Worm (Caenorhabditis elegans) whole organism, L4 larva: ENCODE results near the gene T20G5.12.
A peak's percentile ranks its signal among the peaks of the same experiment; 100 is the strongest.

Source experiments
- D1046.2 ChIP-seq: fragments of 200-800 bp; sonication (Bioruptor generic); IDR thresholded peaks from 2 replicates; pipeline ENCODE4 v1.3.6; 2022; ENCODE audit warnings: missing genetic modification characterization, missing compliant biosample characterization
- F10B5.3 ChIP-seq: sonication (generic microtip); optimal IDR thresholded peaks from 2 replicates; lab custom pipeline; 2016; ENCODE audit warnings: mild to moderate bottlenecking, missing genetic modification characterization, missing compliant biosample characterization
- F44E2.7 ChIP-seq: fragments of 200-800 bp; sonication (Bioruptor generic); IDR thresholded peaks from 2 replicates; pipeline ENCODE4 v2.1.2; 2022; ENCODE audit warnings: missing genetic modification characterization, missing compliant biosample characterization
- F49E8.2 ChIP-seq: sonication (generic microtip); optimal IDR thresholded peaks from 2 replicates; lab custom pipeline; 2016; ENCODE audit warnings: missing compliant biosample characterization, mild to moderate bottlenecking, missing genetic modification characterization, borderline replicate concordance
- Y75B8A.6 ChIP-seq: fragments of 200-800 bp; sonication (Bioruptor generic); IDR thresholded peaks from 2 replicates; pipeline ENCODE4 v1.3.6; 2022; ENCODE audit warnings: missing genetic modification reagents, missing genetic modification characterization, missing compliant biosample characterization
- ZK337.2 ChIP-seq: fragments of 200-800 bp; sonication (Bioruptor generic); IDR thresholded peaks from 2 replicates; pipeline ENCODE4 v1.3.6; 2022; ENCODE audit warnings: missing genetic modification reagents, missing genetic modification characterization, missing compliant biosample characterization
- aly-2 ChIP-seq: sonication (generic microtip); optimal IDR thresholded peaks from 2 replicates; lab custom pipeline; 2018; ENCODE audit warnings: missing biosample characterization, missing genetic modification characterization
- arid-1 ChIP-seq: fragments of 200-800 bp; sonication (Bioruptor generic); conservative IDR thresholded peaks from 2 replicates; pipeline ENCODE4 v1.3.6; 2022; ENCODE audit warnings: missing genetic modification reagents, missing genetic modification characterization, missing compliant biosample characterization
- ceh-32 ChIP-seq: sonication (generic microtip); optimal IDR thresholded peaks from 2 replicates; lab custom pipeline; 2016; ENCODE audit warnings: mild to moderate bottlenecking, missing genetic modification characterization, missing compliant biosample characterization; ENCODE audit not compliant: poor library complexity
- ceh-62 ChIP-seq: sonication (generic microtip); optimal IDR thresholded peaks from 2 replicates; lab custom pipeline; 2017; ENCODE audit warnings: missing biosample characterization, missing genetic modification characterization
- ces-1 ChIP-seq: fragments of 150-350 bp; sonication (generic microtip); optimal IDR thresholded peaks from 4 replicates; lab custom pipeline; 2014; ENCODE audit warnings: missing biosample characterization, missing genetic modification reagents, missing genetic modification characterization
- cey-2 ChIP-seq: sonication (generic microtip); optimal IDR thresholded peaks from 3 replicates; lab custom pipeline; 2017; ENCODE audit warnings: missing genetic modification characterization, mild to moderate bottlenecking, missing compliant biosample characterization, antibody characterized with exemption, borderline replicate concordance; ENCODE audit not compliant: insufficient read depth
- daf-19 ChIP-seq: fragments of 200-800 bp; sonication (Bioruptor generic); conservative IDR thresholded peaks from 2 replicates; pipeline ENCODE4 v1.3.6; 2022; ENCODE audit warnings: missing genetic modification characterization, missing compliant biosample characterization
- daf-8 ChIP-seq: fragments of 200-800 bp; sonication (Bioruptor generic); IDR thresholded peaks from 2 replicates; pipeline ENCODE4 v1.3.6; 2022; ENCODE audit warnings: missing genetic modification characterization, missing compliant biosample characterization
- dmd-6 ChIP-seq: fragments of 200-800 bp; sonication (Bioruptor generic); IDR thresholded peaks from 2 replicates; pipeline ENCODE4 v1.3.6; 2022; ENCODE audit warnings: missing genetic modification reagents, missing genetic modification characterization, missing compliant biosample characterization
- dmd-8 ChIP-seq: fragments of 200-800 bp; sonication (Bioruptor generic); IDR thresholded peaks from 2 replicates; pipeline ENCODE4 v1.3.6; 2022; ENCODE audit warnings: missing genetic modification characterization, missing compliant biosample characterization
- dmd-9 ChIP-seq: fragments of 200-800 bp; sonication (Bioruptor generic); IDR thresholded peaks from 2 replicates; pipeline ENCODE4 v1.3.6; 2022; ENCODE audit warnings: missing genetic modification reagents, missing genetic modification characterization, missing compliant biosample characterization
- dpl-1 ChIP-seq: fragments of 150-350 bp; optimal IDR thresholded peaks from 2 replicates; lab custom pipeline; 2014; ENCODE audit warnings: missing biosample characterization, missing genetic modification reagents, missing genetic modification characterization
- duxl-1 ChIP-seq: sonication (generic microtip); optimal IDR thresholded peaks from 2 replicates; lab custom pipeline; 2016; ENCODE audit warnings: mild to moderate bottlenecking, missing genetic modification characterization, moderate library complexity, missing compliant biosample characterization; ENCODE audit not compliant: poor library complexity
- dve-1 ChIP-seq: sonication (generic microtip); optimal IDR thresholded peaks from 2 replicates; lab custom pipeline; 2017; ENCODE audit warnings: antibody characterized with exemption, mild to moderate bottlenecking, missing genetic modification characterization, missing compliant biosample characterization; ENCODE audit not compliant: insufficient read depth
- egl-27 ChIP-seq: sonication (generic microtip); optimal IDR thresholded peaks from 3 replicates; lab custom pipeline; 2017; ENCODE audit warnings: missing biosample characterization, missing genetic modification reagents, missing genetic modification characterization
- fkh-10 ChIP-seq: fragments of 150-350 bp; optimal IDR thresholded peaks from 2 replicates; lab custom pipeline; 2014; ENCODE audit warnings: missing biosample characterization, missing genetic modification reagents, missing genetic modification characterization
- fos-1 ChIP-seq: fragments of 150-350 bp; optimal IDR thresholded peaks from 2 replicates; lab custom pipeline; 2014; ENCODE audit warnings: missing biosample characterization, missing genetic modification characterization
- gei-8 ChIP-seq: fragments of 200-800 bp; sonication (Bioruptor generic); optimal IDR thresholded peaks from 2 replicates; lab custom pipeline; 2018; ENCODE audit warnings: mild to moderate bottlenecking, missing genetic modification characterization, missing compliant biosample characterization
- hif-1 ChIP-seq, 2 experiments: sonication (generic microtip); optimal IDR thresholded peaks; 2 replicates each; lab custom pipeline; 2016 to 2017; ENCODE audit warnings: missing compliant biosample characterization in 2 of 2, missing genetic modification characterization in 2 of 2, missing genetic modification reagents in 2 of 2, missing genotype in 2 of 2, mild to moderate bottlenecking in 1 of 2
- hlh-11 ChIP-seq: fragments of 200-800 bp; sonication (Bioruptor generic); optimal IDR thresholded peaks from 2 replicates; lab custom pipeline; 2018; ENCODE audit warnings: mild to moderate bottlenecking, missing genetic modification characterization, missing compliant biosample characterization
- lim-7 ChIP-seq: fragments of 200-800 bp; sonication (Bioruptor generic); IDR thresholded peaks from 2 replicates; pipeline ENCODE4 v1.3.6; 2022; ENCODE audit warnings: missing genetic modification characterization, missing compliant biosample characterization
- lin-15B ChIP-seq: fragments of 150-350 bp; sonication (generic microtip); optimal IDR thresholded peaks from 3 replicates; lab custom pipeline; 2014; ENCODE audit warnings: missing biosample characterization, missing genetic modification characterization
- madf-5 ChIP-seq, 2 experiments: fragments of 200-800 bp; sonication (Bioruptor generic); IDR thresholded peaks; 2 replicates each; pipeline ENCODE4 v1.3.6; 2022; ENCODE audit warnings: missing compliant biosample characterization in 2 of 2, missing genetic modification characterization in 2 of 2
- mdl-1 ChIP-seq, 2 experiments: fragments of 150-350 bp in 1 of 2; sonication (generic microtip) in 1 of 2; optimal IDR thresholded peaks; 2 replicates each; lab custom pipeline; 2014 to 2017; ENCODE audit warnings: missing biosample characterization in 2 of 2, missing genetic modification characterization in 2 of 2
- nhr-11 ChIP-seq: fragments of 150-350 bp; optimal IDR thresholded peaks from 2 replicates; lab custom pipeline; 2014; ENCODE audit warnings: missing biosample characterization, missing genetic modification characterization
- nhr-237 ChIP-seq: sonication (generic microtip); optimal IDR thresholded peaks from 2 replicates; lab custom pipeline; 2017; ENCODE audit warnings: missing biosample characterization, missing genetic modification characterization
- nhr-42 ChIP-seq: fragments of 200-800 bp; sonication (Bioruptor generic); IDR thresholded peaks from 2 replicates; pipeline ENCODE4 v1.3.6; 2022; ENCODE audit warnings: missing genetic modification characterization, missing compliant biosample characterization
- nhr-77 ChIP-seq: fragments of 150-350 bp; optimal IDR thresholded peaks from 2 replicates; lab custom pipeline; 2014; ENCODE audit warnings: missing biosample characterization, missing genetic modification characterization
- pha-4 ChIP-seq, 2 experiments: fragments of 150-350 bp in 1 of 2; fragments of 200-800 bp in 1 of 2; sonication (Bioruptor generic) in 1 of 2; IDR thresholded peaks in 1 of 2; optimal IDR thresholded peaks in 1 of 2; 2 replicates each; pipeline versions ENCODE4 v1.3.6 to Lab custom; 2014 to 2022; ENCODE audit warnings: missing genetic modification characterization in 2 of 2, missing genetic modification reagents in 2 of 2, missing biosample characterization in 1 of 2, missing compliant biosample characterization in 1 of 2
- rbr-2 ChIP-seq: sonication (generic microtip); optimal IDR thresholded peaks from 2 replicates; lab custom pipeline; 2016; ENCODE audit warnings: missing genotype, missing genetic modification characterization, missing compliant biosample characterization
- saeg-2 ChIP-seq: fragments of 200-800 bp; sonication (Bioruptor generic); IDR thresholded peaks from 2 replicates; pipeline ENCODE4 v1.3.6; 2022; ENCODE audit warnings: missing genetic modification reagents, missing genetic modification characterization, missing compliant biosample characterization
- snpc-1.2 ChIP-seq: fragments of 200-800 bp; sonication (Bioruptor generic); IDR thresholded peaks from 2 replicates; pipeline ENCODE4 v1.3.6; 2022; ENCODE audit warnings: missing genetic modification reagents, missing genetic modification characterization, missing compliant biosample characterization
- snpc-4 ChIP-seq: fragments of 150-350 bp; optimal IDR thresholded peaks from 2 replicates; lab custom pipeline; 2014; ENCODE audit warnings: missing biosample characterization, missing genetic modification characterization
- spr-1 ChIP-seq: sonication (generic microtip); optimal IDR thresholded peaks from 2 replicates; lab custom pipeline; 2016; ENCODE audit warnings: mild to moderate bottlenecking, missing genetic modification characterization, missing compliant biosample characterization
- spr-3 ChIP-seq: fragments of 200-800 bp; sonication (Bioruptor generic); optimal IDR thresholded peaks from 2 replicates; lab custom pipeline; 2018; ENCODE audit warnings: mild to moderate bottlenecking, missing genetic modification characterization, missing compliant biosample characterization
- tag-97 ChIP-seq: fragments of 200-800 bp; sonication (Bioruptor generic); IDR thresholded peaks from 2 replicates; pipeline ENCODE4 v1.3.6; 2022; ENCODE audit warnings: missing genetic modification characterization, missing compliant biosample characterization
- unc-39 ChIP-seq: sonication (generic microtip); optimal IDR thresholded peaks from 2 replicates; lab custom pipeline; 2017; ENCODE audit warnings: missing biosample characterization, missing genetic modification characterization
- unc-62 ChIP-seq, 3 experiments: fragments of 150-350 bp in 1 of 3; sonication (generic microtip); optimal IDR thresholded peaks in 2 of 3; peaks in 1 of 3; 1 replicate in 1 of 3; 2 replicates in 2 of 3; lab custom pipeline; 2014 to 2017; ENCODE audit warnings: missing biosample characterization in 3 of 3, missing genetic modification characterization in 3 of 3, missing genetic modification reagents in 3 of 3, missing genotype in 1 of 3
- zfp-2 ChIP-seq: sonication (generic microtip); optimal IDR thresholded peaks from 2 replicates; lab custom pipeline; 2016; ENCODE audit warnings: mild to moderate bottlenecking, missing genetic modification characterization, missing compliant biosample characterization
- zfp-3 ChIP-seq: fragments of 200-800 bp; sonication (Bioruptor generic); conservative IDR thresholded peaks from 2 replicates; pipeline ENCODE4 v1.3.6; 2022; ENCODE audit warnings: missing genetic modification reagents, missing genetic modification characterization, missing compliant biosample characterization
- zip-11 ChIP-seq: fragments of 200-800 bp; sonication (Bioruptor generic); IDR thresholded peaks from 2 replicates; pipeline ENCODE4 v1.3.6; 2022; ENCODE audit warnings: missing genetic modification characterization, missing compliant biosample characterization
- zip-2 ChIP-seq: fragments of 150-350 bp; optimal IDR thresholded peaks from 2 replicates; lab custom pipeline; 2014; ENCODE audit warnings: missing biosample characterization, missing genetic modification characterization
- ztf-11 ChIP-seq: fragments of 150-350 bp; optimal IDR thresholded peaks from 2 replicates; lab custom pipeline; 2014; ENCODE audit warnings: missing biosample characterization, missing genetic modification characterization

The T20G5.12 gene

DNA sequence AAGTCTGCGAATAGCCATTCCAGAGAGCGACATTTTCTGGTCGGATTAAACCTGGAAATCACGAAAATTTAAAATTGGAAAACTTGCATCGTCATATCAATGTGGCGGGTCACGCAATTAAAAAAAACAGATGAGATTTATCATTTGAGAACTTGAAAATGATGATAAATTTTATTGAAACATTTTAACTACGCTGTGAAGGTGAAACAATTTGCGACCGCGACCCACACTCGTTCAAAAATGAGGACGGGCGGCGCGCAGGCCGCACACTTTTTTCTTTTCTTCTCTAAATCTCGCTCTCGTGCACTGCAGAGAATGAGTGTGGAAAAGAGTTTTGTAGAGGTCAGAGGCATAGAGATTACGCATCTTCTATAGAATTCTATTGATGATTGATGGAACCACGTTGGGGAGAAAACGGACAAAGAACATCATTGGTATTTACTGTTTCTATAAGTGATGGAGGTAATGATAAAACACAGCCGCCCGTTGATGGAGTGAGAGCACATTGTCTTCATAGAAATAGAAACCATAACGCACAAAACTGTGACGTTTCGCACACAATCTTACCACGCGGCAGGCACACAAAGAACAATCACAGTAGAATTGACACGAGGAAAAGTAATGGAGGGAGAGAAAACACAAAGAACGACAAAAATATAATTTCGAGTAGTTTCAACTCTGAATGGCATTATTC is 15.3 kb downstream of the T20G5.12 start, which contains the start of gene cts-1 (continued):
- TF ChIP-seq rbr-2 (tag; lab: Kevin White, UChicago), result peak; percentile 70
- TF ChIP-seq fkh-10 (GFP tag; lab: Kevin White, UChicago), result no peak
- TF ChIP-seq snpc-4 (tag; lab: Kevin White, UChicago), result no peak
- TF ChIP-seq zfp-2 (tag; lab: Kevin White, UChicago), result no peak
- TF ChIP-seq nhr-237 (tag; lab: Kevin White, UChicago), result no peak
- TF ChIP-seq gei-8 (GFP tag; lab: Kevin White, UChicago), result no peak
- TF ChIP-seq nhr-42 (GFP tag; lab: Robert Waterston, UW), result no peak
- TF ChIP-seq unc-39 (tag; lab: Kevin White, UChicago), result no peak
- TF ChIP-seq zfp-3 (GFP tag; lab: Robert Waterston, UW), result no peak
- TF ChIP-seq lin-15B, result no peak
- TF ChIP-seq spr-1 (tag; lab: Kevin White, UChicago), result peak; percentile 38
- TF ChIP-seq spr-3 (GFP tag; lab: Kevin White, UChicago), result no peak
- no peak for TF ChIP-seq ceh-32 (tag; lab: Kevin White, UChicago)
- no peak for TF ChIP-seq unc-62 (GFP tag; optimal IDR thresholded peaks at IDR 0.05 in 1 of 2; lab: Kevin White, UChicago)
- TF ChIP-seq unc-62 (tag; optimal IDR thresholded peaks at IDR 0.05; lab: Kevin White, UChicago), result no peak
- TF ChIP-seq zip-2 (tag; lab: Kevin White, UChicago), result peak; percentile 30
- TF ChIP-seq ces-1, result no peak
- no peak for TF ChIP-seq arid-1
- TF ChIP-seq nhr-11, result peak; percentile 74
- TF ChIP-seq F10B5.3 (tag; lab: Kevin White, UChicago), result no peak
- TF ChIP-seq duxl-1 (tag; lab: Kevin White, UChicago), result peak; percentile 66
- peak; percentile 69 for TF ChIP-seq cey-2 (tag; lab: Kevin White, UChicago)
- TF ChIP-seq nhr-77 (tag; lab: Kevin White, UChicago), result peak; percentile 86
- no peak for TF ChIP-seq aly-2 (tag; lab: Kevin White, UChicago)
- TF ChIP-seq dmd-6 (GFP tag; lab: Robert Waterston, UW), result no peak
- TF ChIP-seq F44E2.7, result no peak
- TF ChIP-seq zip-11 (GFP tag; lab: Robert Waterston, UW), result no peak
- TF ChIP-seq tag-97, result no peak
- no peak for TF ChIP-seq saeg-2 (GFP tag; lab: Robert Waterston, UW)
- TF ChIP-seq ceh-62 (tag; lab: Kevin White, UChicago), result no peak
- no peak for TF ChIP-seq madf-5 (GFP tag; IDR thresholded peaks at IDR 0.05; lab: Robert Waterston, UW)
- TF ChIP-seq fos-1 (tag; lab: Kevin White, UChicago), result no peak
- TF ChIP-seq hlh-11 (tag; lab: Kevin White, UChicago), result peak; percentile 93
- TF ChIP-seq dve-1 (tag; lab: Kevin White, UChicago), result peak; percentile 97
- TF ChIP-seq D1046.2 (GFP tag; lab: Robert Waterston, UW), result no peak
- no peak for TF ChIP-seq lim-7 (GFP tag; lab: Robert Waterston, UW)
- TF ChIP-seq Y75B8A.6, result no peak
- no peak for TF ChIP-seq egl-27 (tag; lab: Kevin White, UChicago)
- TF ChIP-seq daf-8, result no peak
- peak in 1 of 2 experiments; percentile 68 for TF ChIP-seq hif-1 (tag; optimal IDR thresholded peaks at IDR 0.05; lab: Kevin White, UChicago)
- no peak for TF ChIP-seq snpc-1.2
- peak in 1 of 2 experiments; percentile 94 for TF ChIP-seq mdl-1 (tag; optimal IDR thresholded peaks at IDR 0.05; lab: Kevin White, UChicago)
- no peak for TF ChIP-seq pha-4 (GFP tag; IDR thresholded peaks at IDR 0.05; lab: Robert Waterston, UW)
- peak; percentile 57 for TF ChIP-seq pha-4 (tag; optimal IDR thresholded peaks at IDR 0.05; lab: Kevin White, UChicago)
- TF ChIP-seq daf-19, result no peak
- TF ChIP-seq dmd-9, result no peak
- TF ChIP-seq F49E8.2 (tag; lab: Kevin White, UChicago), result no peak
- no peak for TF ChIP-seq ZK337.2 (GFP tag; lab: Robert Waterston, UW)
- TF ChIP-seq dpl-1, result peak; percentile 61
- no peak for TF ChIP-seq dmd-8
- no peak for TF ChIP-seq ztf-11 (tag; lab: Kevin White, UChicago)
